Comparison of ENCODE assay signal across 2 fruit fly cellular contexts in the genomic region with DNA sequence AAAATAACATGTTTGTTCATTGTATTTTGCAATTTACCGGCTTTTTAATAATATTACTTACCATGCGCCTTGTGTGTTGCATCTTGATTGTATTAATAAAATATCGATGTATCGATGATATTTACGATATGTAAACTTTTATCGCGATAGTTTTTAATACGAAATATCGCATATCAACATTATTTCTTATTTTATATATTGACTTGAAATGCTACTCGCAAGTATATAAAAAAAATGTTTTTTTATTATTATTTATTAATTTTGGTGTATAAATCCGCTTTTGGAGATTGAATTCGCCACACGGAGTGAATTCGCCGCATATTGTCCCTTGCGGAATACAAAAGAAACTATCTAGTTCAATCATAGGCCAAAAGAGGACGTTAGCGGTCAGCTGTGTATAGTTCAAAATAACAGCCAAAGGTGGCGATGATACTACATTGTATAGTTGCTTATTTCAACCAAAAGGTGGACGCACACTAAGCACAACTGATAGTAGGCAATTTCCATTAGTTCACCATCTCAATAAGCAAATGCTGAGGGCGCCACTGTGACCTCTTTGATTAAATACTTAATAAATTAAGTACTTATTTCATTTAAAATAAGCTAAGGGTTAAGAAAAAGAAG.
TF ChIP-seq lines count a peak whose summit lies in the region.

Gene mtSSB (minus strand): TSS at position 96 of the 624 bp plus-strand sequence.

TF ChIP-seq in whole organism, embryonic, 481 proteins besides CTCF, POLR2A, EP300 and RAD21 (continued from another document and continues in another):
- TF ChIP-seq E2f2 (GFP tag; IDR thresholded peaks at IDR 0.05; lab: Robert Waterston, UW) = peak; percentile 61; the same call in 1 of the 2 replicates
- peak; percentile 10 for TF ChIP-seq CG7928 (GFP tag; optimal IDR thresholded peaks at IDR 0.05; lab: Kevin White, UChicago)
- TF ChIP-seq CG34422 (GFP tag; IDR thresholded peaks at IDR 0.05; lab: Robert Waterston, UW) = peak; percentile 89
- peak; percentile 11; the same call in 1 of the 2 replicates for TF ChIP-seq Poxn (GFP tag; IDR thresholded peaks at IDR 0.05; lab: Robert Waterston, UW)
- peak; percentile 95 for TF ChIP-seq Awh (GFP tag; IDR thresholded peaks at IDR 0.05; lab: Robert Waterston, UW)
- TF ChIP-seq cad (GFP tag; optimal IDR thresholded peaks at IDR 0.05; lab: Kevin White, UChicago) = no peak
- TF ChIP-seq Asciz (GFP tag; optimal IDR thresholded peaks at IDR 0.05; lab: Kevin White, UChicago) = peak; percentile 68
- TF ChIP-seq Dip3 (GFP tag; optimal IDR thresholded peaks at IDR 0.05; lab: Kevin White, UChicago) = peak; percentile 59
- TF ChIP-seq nmo (GFP tag; optimal IDR thresholded peaks at IDR 0.05; lab: Kevin White, UChicago) = peak; percentile 76
- TF ChIP-seq GATAe (GFP tag; conservative IDR thresholded peaks at IDR 0.05; lab: Robert Waterston, UW) = peak; percentile 65
- peak; percentile 78 for TF ChIP-seq CG8924 (tag; optimal IDR thresholded peaks at IDR 0.05; lab: Kevin White, UChicago)
- TF ChIP-seq CG1792 (GFP tag; optimal IDR thresholded peaks at IDR 0.05; lab: Kevin White, UChicago) = peak; percentile 46
- TF ChIP-seq CG4730 (GFP tag; IDR thresholded peaks at IDR 0.05; lab: Robert Waterston, UW) = peak; percentile 87
- TF ChIP-seq CG10462 (GFP tag; optimal IDR thresholded peaks at IDR 0.05; lab: Kevin White, UChicago) = peak; percentile 72
- TF ChIP-seq CG3065 (GFP tag; optimal IDR thresholded peaks at IDR 0.05; lab: Kevin White, UChicago) = peak; percentile 68
- peak; percentile 79 for TF ChIP-seq pita (GFP tag; optimal IDR thresholded peaks at IDR 0.05; lab: Kevin White, UChicago)
- peak; percentile 61 for TF ChIP-seq bigmax (GFP tag; optimal IDR thresholded peaks at IDR 0.05; lab: Kevin White, UChicago)
- no peak for TF ChIP-seq D (optimal IDR thresholded peaks at IDR 0.05; lab: Kevin White, UChicago)
- peak; percentile 72 for TF ChIP-seq D (GFP tag; optimal IDR thresholded peaks at IDR 0.05; lab: Kevin White, UChicago)
- TF ChIP-seq CG3847 (GFP tag; IDR thresholded peaks at IDR 0.05; lab: Robert Waterston, UW) = peak; percentile 85
- TF ChIP-seq tup (GFP tag; optimal IDR thresholded peaks at IDR 0.05; lab: Kevin White, UChicago) = peak; percentile 66
- peak; percentile 62 for TF ChIP-seq pzg (GFP tag; optimal IDR thresholded peaks at IDR 0.05; lab: Kevin White, UChicago)
- peak; percentile 66 for TF ChIP-seq wor (GFP tag; IDR thresholded peaks at IDR 0.05; lab: Robert Waterston, UW)
- peak; percentile 99 for TF ChIP-seq nerfin-2 (GFP tag; IDR thresholded peaks at IDR 0.05; lab: Robert Waterston, UW; ENCODE audit: partially characterized antibody)
- TF ChIP-seq Hr51 (GFP tag; optimal IDR thresholded peaks at IDR 0.05; lab: Kevin White, UChicago) = peak; percentile 74 to 86
- TF ChIP-seq YL-1 (GFP tag; optimal IDR thresholded peaks at IDR 0.05; lab: Kevin White, UChicago) = peak; percentile 43
- peak; percentile 93 for TF ChIP-seq Hsf (GFP tag; optimal IDR thresholded peaks at IDR 0.05; lab: Kevin White, UChicago)
- peak; percentile 69 for TF ChIP-seq CG4404 (GFP tag; IDR thresholded peaks at IDR 0.05; lab: Robert Waterston, UW)
- no peak for TF ChIP-seq zf30C (GFP tag; optimal IDR thresholded peaks at IDR 0.05; lab: Kevin White, UChicago)
- TF ChIP-seq CG6654 (GFP tag; optimal IDR thresholded peaks at IDR 0.05; lab: Kevin White, UChicago) = peak; percentile 53
- peak; percentile 78; the same call in 1 of the 2 replicates for TF ChIP-seq Taf1 (GFP tag; IDR thresholded peaks at IDR 0.05; lab: Robert Waterston, UW)
- TF ChIP-seq CG3838 (GFP tag; optimal IDR thresholded peaks at IDR 0.05; lab: Kevin White, UChicago) = peak; percentile 64
- TF ChIP-seq CG10543 (GFP tag; optimal IDR thresholded peaks at IDR 0.05; lab: Kevin White, UChicago) = peak; percentile 88
- peak; percentile 41 for TF ChIP-seq Kr (GFP tag; optimal IDR thresholded peaks at IDR 0.05; lab: Kevin White, UChicago)
- TF ChIP-seq cato (GFP tag; optimal IDR thresholded peaks at IDR 0.05; lab: Kevin White, UChicago; ENCODE audit: borderline replicate concordance) = peak; percentile 55
- peak; percentile 64 for TF ChIP-seq schlank (tag; optimal IDR thresholded peaks at IDR 0.05; lab: Kevin White, UChicago)
- no peak for TF ChIP-seq CG8359 (GFP tag; optimal IDR thresholded peaks at IDR 0.05; lab: Kevin White, UChicago; ENCODE audit: borderline replicate concordance)
- TF ChIP-seq Stat92E (GFP tag; optimal IDR thresholded peaks at IDR 0.05; lab: Kevin White, UChicago) = peak in 1 of 3 experiments; percentile 47
- no peak for TF ChIP-seq lov (optimal IDR thresholded peaks at IDR 0.05; lab: Kevin White, UChicago)
- peak; percentile 89 for TF ChIP-seq lov (GFP tag; IDR thresholded peaks at IDR 0.05; lab: Robert Waterston, UW)
- peak; percentile 78 for TF ChIP-seq fd96Cb (tag; optimal IDR thresholded peaks at IDR 0.05; lab: Kevin White, UChicago)
- TF ChIP-seq CG4360 (GFP tag; IDR thresholded peaks at IDR 0.05; lab: Robert Waterston, UW) = peak; percentile 62
- TF ChIP-seq luna (GFP tag; optimal IDR thresholded peaks at IDR 0.05; lab: Kevin White, UChicago) = no peak
- TF ChIP-seq CG30431 (GFP tag; optimal IDR thresholded peaks at IDR 0.05; lab: Kevin White, UChicago) = peak; percentile 78
- peak; percentile 82 for TF ChIP-seq Mad (GFP tag; optimal IDR thresholded peaks at IDR 0.05; lab: Kevin White, UChicago)
- peak; percentile 76 for TF ChIP-seq Max (GFP tag; optimal IDR thresholded peaks at IDR 0.05; lab: Kevin White, UChicago)
- TF ChIP-seq fu2 (GFP tag; optimal IDR thresholded peaks at IDR 0.05; lab: Kevin White, UChicago) = peak; percentile 68
- peak; percentile 64 for TF ChIP-seq slou (GFP tag; optimal IDR thresholded peaks at IDR 0.05; lab: Kevin White, UChicago)
- TF ChIP-seq CG11398 (GFP tag; optimal IDR thresholded peaks at IDR 0.05; lab: Kevin White, UChicago) = peak; percentile 76
- peak; percentile 81 for TF ChIP-seq CG10654 (GFP tag; optimal IDR thresholded peaks at IDR 0.05; lab: Kevin White, UChicago)
- peak; percentile 52 for TF ChIP-seq klu (GFP tag; IDR thresholded peaks at IDR 0.05; lab: Robert Waterston, UW)
- peak; percentile 83 for TF ChIP-seq seq (GFP tag; IDR thresholded peaks at IDR 0.05; lab: Robert Waterston, UW)
- peak; percentile 79 for TF ChIP-seq CG12155 (GFP tag; optimal IDR thresholded peaks at IDR 0.05; lab: Kevin White, UChicago)
- TF ChIP-seq CG6854 (GFP tag; optimal IDR thresholded peaks at IDR 0.05; lab: Kevin White, UChicago) = peak; percentile 73
- no peak for TF ChIP-seq pan (optimal IDR thresholded peaks at IDR 0.05; lab: Kevin White, UChicago)
- peak in 1 of 2 experiments; percentile 92 for TF ChIP-seq pan (GFP tag; optimal IDR thresholded peaks at IDR 0.05 in 1 of 2, IDR thresholded peaks at IDR 0.05 in 1 of 2)
- TF ChIP-seq CG16863 (GFP tag; optimal IDR thresholded peaks at IDR 0.05; lab: Kevin White, UChicago) = peak; percentile 88
- TF ChIP-seq gro (GFP tag; optimal IDR thresholded peaks at IDR 0.05; lab: Kevin White, UChicago) = peak; percentile 67
- TF ChIP-seq CG12236 (GFP tag; optimal IDR thresholded peaks at IDR 0.05; lab: Kevin White, UChicago) = peak; percentile 70
- TF ChIP-seq stc (GFP tag; IDR thresholded peaks at IDR 0.05; lab: Robert Waterston, UW) = peak; percentile 76

TF ChIP-seq in whole organism, prepupa, 60 proteins besides CTCF, POLR2A, EP300 and RAD21 (continued from another document):
- peak; percentile 86 for TF ChIP-seq svp (GFP tag; lab: Kevin White, UChicago)
